Fruit fly (Drosophila melanogaster) whole organism, embryonic: Measurements from ENCODE around the gene RNF220.
A peak's percentile ranks its signal among the peaks of the same experiment; 100 is the strongest.

Experiments
- Blimp-1 ChIP-seq: fragments of 200-800 bp; sonication (Bioruptor generic); optimal IDR thresholded peaks from 3 replicates; lab custom pipeline; 2018; ENCODE audit warnings: missing biosample characterization, missing genetic modification characterization, mild to moderate bottlenecking, moderate library complexity, missing genetic modification reagents
- CG10274 ChIP-seq: fragments of 200-800 bp; sonication (Bioruptor generic); optimal IDR thresholded peaks from 3 replicates; lab custom pipeline; 2017; ENCODE audit warnings: missing biosample characterization, mild to moderate bottlenecking, missing genetic modification characterization
- CG10565 ChIP-seq: fragments of 200-800 bp; sonication (Bioruptor generic); optimal IDR thresholded peaks from 3 replicates; lab custom pipeline; 2016; ENCODE audit warnings: missing biosample characterization, mild to moderate bottlenecking, missing genetic modification characterization
- CG10959 ChIP-seq: fragments of 200-800 bp; sonication (Bioruptor generic); IDR thresholded peaks from 2 replicates; pipeline ENCODE4 v1.3.6; 2022; ENCODE audit warnings: missing biosample characterization, missing genetic modification characterization
- CG10979 ChIP-seq: fragments of 200-800 bp; sonication (Bioruptor generic); optimal IDR thresholded peaks from 2 replicates; lab custom pipeline; 2018; ENCODE audit warnings: missing biosample characterization, mild to moderate bottlenecking, missing genetic modification characterization, moderate library complexity
- CG11085 ChIP-seq: fragments of 200-800 bp; sonication (Bioruptor generic); IDR thresholded peaks from 2 replicates; pipeline ENCODE4 v1.3.6; 2022; ENCODE audit warnings: missing biosample characterization, missing genetic modification characterization
- CG12299 ChIP-seq: fragments of 200-800 bp; sonication (Bioruptor generic); optimal IDR thresholded peaks from 2 replicates; lab custom pipeline; 2018; ENCODE audit warnings: missing biosample characterization, mild to moderate bottlenecking, missing genetic modification characterization
- CG12769 ChIP-seq: fragments of 200-800 bp; sonication (Bioruptor generic); optimal IDR thresholded peaks from 2 replicates; lab custom pipeline; 2019; ENCODE audit warnings: missing biosample characterization, mild to moderate bottlenecking, missing genetic modification characterization, moderate library complexity
- CG18619 ChIP-seq: fragments of 200-800 bp; sonication (Bioruptor generic); optimal IDR thresholded peaks from 3 replicates; lab custom pipeline; 2017; ENCODE audit warnings: missing biosample characterization, mild to moderate bottlenecking, missing genetic modification characterization
- CG31224 ChIP-seq: fragments of 200-800 bp; sonication (Bioruptor generic); IDR thresholded peaks from 2 replicates; pipeline ENCODE4 v1.3.6; 2022; ENCODE audit warnings: missing biosample characterization, missing genetic modification characterization
- CG32767 ChIP-seq: fragments of 200-800 bp; sonication (Bioruptor generic); IDR thresholded peaks from 2 replicates; pipeline ENCODE4 v1.3.6; 2022; ENCODE audit warnings: missing biosample characterization, missing genetic modification characterization
- CG32772 ChIP-seq: fragments of 200-800 bp; sonication (Bioruptor generic); IDR thresholded peaks from 2 replicates; pipeline ENCODE4 v1.3.6; 2022; ENCODE audit warnings: missing biosample characterization, missing genetic modification characterization
- CG34376 ChIP-seq: fragments of 200-800 bp; sonication (Bioruptor generic); optimal IDR thresholded peaks from 2 replicates; lab custom pipeline; 2018; ENCODE audit warnings: missing biosample characterization, mild to moderate bottlenecking, missing genetic modification characterization
- CG4282 ChIP-seq: fragments of 200-800 bp; sonication (Bioruptor generic); optimal IDR thresholded peaks from 2 replicates; lab custom pipeline; 2016; ENCODE audit warnings: missing biosample characterization, missing genetic modification characterization
- CG6791 ChIP-seq: fragments of 200-800 bp; sonication (Bioruptor generic); IDR thresholded peaks from 3 replicates; pipeline ENCODE4 v1.3.6; 2022; ENCODE audit warnings: missing biosample characterization, missing genetic modification characterization; ENCODE audit not compliant: partially characterized antibody
- Camta ChIP-seq: fragments of 200-800 bp; sonication (Bioruptor generic); optimal IDR thresholded peaks from 2 replicates; lab custom pipeline; 2016; ENCODE audit warnings: missing biosample characterization, missing genetic modification characterization
- D19B ChIP-seq: fragments of 200-800 bp; sonication (Bioruptor generic); optimal IDR thresholded peaks from 2 replicates; lab custom pipeline; 2017; ENCODE audit warnings: missing biosample characterization, mild to moderate bottlenecking, missing genetic modification characterization
- Drgx ChIP-seq: fragments of 200-800 bp; sonication (Bioruptor generic); IDR thresholded peaks from 2 replicates; pipeline ENCODE4 v1.3.6; 2022; ENCODE audit warnings: missing biosample characterization, missing genetic modification characterization
- Fer3 ChIP-seq: fragments of 200-800 bp; sonication (Bioruptor generic); optimal IDR thresholded peaks from 2 replicates; lab custom pipeline; 2018; ENCODE audit warnings: missing biosample characterization, mild to moderate bottlenecking, missing genetic modification characterization, moderate library complexity
- H2.0 ChIP-seq: fragments of 200-800 bp; sonication (Bioruptor generic); IDR thresholded peaks from 2 replicates; pipeline ENCODE4 v1.3.6; 2022; ENCODE audit warnings: missing biosample characterization, missing genetic modification characterization
- HLHmδ ChIP-seq: fragments of 200-800 bp; sonication (Bioruptor generic); optimal IDR thresholded peaks from 2 replicates; lab custom pipeline; 2018; ENCODE audit warnings: missing biosample characterization, mild to moderate bottlenecking, missing genetic modification characterization, moderate library complexity
- Hmr ChIP-seq: fragments of 200-800 bp; sonication (Bioruptor generic); optimal IDR thresholded peaks from 3 replicates; lab custom pipeline; 2017; ENCODE audit warnings: mild to moderate bottlenecking, missing biosample characterization, missing genetic modification reagents, missing genetic modification characterization
- Med ChIP-seq: fragments of 200-800 bp; sonication (Bioruptor generic); peaks from one replicate; lab custom pipeline; 2016; ENCODE audit warnings: missing biosample characterization, missing genetic modification characterization, mild to moderate bottlenecking, inconsistent platforms, moderate library complexity
- Optix ChIP-seq: fragments of 200-800 bp; sonication (Bioruptor generic); IDR thresholded peaks from 3 replicates; pipeline ENCODE4 v1.3.6; 2022; ENCODE audit warnings: missing biosample characterization, missing genetic modification characterization
- Tbp ChIP-seq: fragments of >200 bp; optimal IDR thresholded peaks from 2 replicates; lab custom pipeline; 2018; ENCODE audit warnings: missing biosample characterization, missing genetic modification characterization
- Trl ChIP-seq, 3 experiments: fragments of >200 bp in 2 of 3; fragments of 200-800 bp in 1 of 3; sonication (Bioruptor generic) in 1 of 3; optimal IDR thresholded peaks; 2 replicates in 1 of 3; 3 replicates in 2 of 3; lab custom pipeline; 2016 to 2017; ENCODE audit warnings: missing biosample characterization in 1 of 3, missing genetic modification characterization in 1 of 3
- ara ChIP-seq: fragments of 200-800 bp; sonication (Bioruptor generic); IDR thresholded peaks from 2 replicates; pipeline ENCODE4 v1.3.6; 2022; ENCODE audit warnings: missing biosample characterization, missing genetic modification characterization
- bcd ChIP-seq: fragments of 200-800 bp; sonication (Bioruptor generic); optimal IDR thresholded peaks from 2 replicates; lab custom pipeline; 2017; ENCODE audit warnings: missing biosample characterization, mild to moderate bottlenecking, missing genetic modification characterization
- crp ChIP-seq, 2 experiments: fragments of 200-800 bp; sonication (Bioruptor generic); optimal IDR thresholded peaks; 2 replicates in 1 of 2; 3 replicates in 1 of 2; lab custom pipeline; 2017; ENCODE audit warnings: missing biosample characterization in 2 of 2, missing genetic modification characterization in 2 of 2, mild to moderate bottlenecking in 1 of 2, moderate library complexity in 1 of 2
- disco-r ChIP-seq: fragments of 200-800 bp; sonication (Bioruptor generic); optimal IDR thresholded peaks from 2 replicates; lab custom pipeline; 2016; ENCODE audit warnings: missing biosample characterization, missing genetic modification characterization
- dmrt99B ChIP-seq: fragments of 200-800 bp; sonication (Bioruptor generic); optimal IDR thresholded peaks from 2 replicates; lab custom pipeline; 2018; ENCODE audit warnings: missing biosample characterization, mild to moderate bottlenecking, missing genetic modification characterization, moderate library complexity
- ham ChIP-seq: fragments of 200-800 bp; sonication (Bioruptor generic); IDR thresholded peaks from 2 replicates; pipeline ENCODE4 v1.3.6; 2022; ENCODE audit warnings: missing biosample characterization, missing genetic modification characterization
- hkb ChIP-seq, 2 experiments: fragments of 200-800 bp in 1 of 2; fragments of >200 bp in 1 of 2; sonication (Bioruptor generic) in 1 of 2; IDR thresholded peaks in 1 of 2; optimal IDR thresholded peaks in 1 of 2; 2 replicates each; pipeline versions ENCODE4 v1.3.6 to Lab custom; 2017 to 2022; ENCODE audit warnings: missing biosample characterization in 1 of 2, missing genetic modification characterization in 1 of 2
- lov ChIP-seq, 2 experiments: fragments of 200-800 bp in 1 of 2; fragments of >200 bp in 1 of 2; sonication (Bioruptor generic) in 1 of 2; IDR thresholded peaks in 1 of 2; optimal IDR thresholded peaks in 1 of 2; 2 replicates in 1 of 2; 3 replicates in 1 of 2; pipeline versions ENCODE4 v1.3.6 to Lab custom; 2017 to 2022; ENCODE audit warnings: missing biosample characterization in 1 of 2, missing genetic modification characterization in 1 of 2
- nerfin-2 ChIP-seq: fragments of 200-800 bp; sonication (Bioruptor generic); IDR thresholded peaks from 2 replicates; pipeline ENCODE4 v1.3.6; 2022; ENCODE audit warnings: missing biosample characterization, missing genetic modification characterization; ENCODE audit not compliant: partially characterized antibody
- oc ChIP-seq: fragments of 200-800 bp; sonication (Bioruptor generic); optimal IDR thresholded peaks from 2 replicates; lab custom pipeline; 2018; ENCODE audit warnings: missing biosample characterization, mild to moderate bottlenecking, missing genetic modification characterization, moderate library complexity
- onecut ChIP-seq: fragments of 200-800 bp; sonication (Bioruptor generic); IDR thresholded peaks from 2 replicates; pipeline ENCODE4 v1.3.6; 2022; ENCODE audit warnings: missing biosample characterization, missing genetic modification characterization
- peb ChIP-seq: fragments of 200-800 bp; sonication (Bioruptor generic); IDR thresholded peaks from 2 replicates; pipeline ENCODE4 v1.3.6; 2022; ENCODE audit warnings: missing biosample characterization, missing genetic modification characterization
- pros ChIP-seq: fragments of 200-800 bp; sonication (Bioruptor generic); optimal IDR thresholded peaks from 3 replicates; lab custom pipeline; 2019; ENCODE audit warnings: missing biosample characterization, mild to moderate bottlenecking, missing genetic modification characterization, moderate library complexity
- ro ChIP-seq: fragments of 200-800 bp; sonication (Bioruptor generic); IDR thresholded peaks from 2 replicates; pipeline ENCODE4 v1.3.6; 2022; ENCODE audit warnings: missing biosample characterization, missing genetic modification characterization
- row ChIP-seq: fragments of 200-800 bp; sonication (Bioruptor generic); IDR thresholded peaks from 3 replicates; pipeline ENCODE4 v1.3.6; 2022; ENCODE audit warnings: missing biosample characterization, missing genetic modification characterization
- scrt ChIP-seq: fragments of 200-800 bp; sonication (Bioruptor generic); optimal IDR thresholded peaks from 2 replicates; lab custom pipeline; 2018; ENCODE audit warnings: missing biosample characterization, mild to moderate bottlenecking, missing genetic modification characterization, moderate library complexity
- sens-2 ChIP-seq: fragments of 200-800 bp; sonication (Bioruptor generic); IDR thresholded peaks from 2 replicates; pipeline ENCODE4 v1.3.6; 2022; ENCODE audit warnings: missing biosample characterization, missing genetic modification characterization
- sob ChIP-seq: fragments of 200-800 bp; sonication (Bioruptor generic); IDR thresholded peaks from 2 replicates; pipeline ENCODE4 v1.3.6; 2022; ENCODE audit warnings: missing biosample characterization, missing genetic modification characterization
- sug ChIP-seq: fragments of 200-800 bp; optimal IDR thresholded peaks from 2 replicates; lab custom pipeline; 2019; ENCODE audit warnings: missing biosample characterization, mild to moderate bottlenecking, missing genetic modification characterization, moderate library complexity
- tll ChIP-seq, 2 experiments: fragments of 200-800 bp in 1 of 2; fragments of >200 bp in 1 of 2; sonication (Bioruptor generic) in 1 of 2; optimal IDR thresholded peaks; 2 replicates each; lab custom pipeline; 2017 to 2019; ENCODE audit warnings: missing biosample characterization in 2 of 2, missing genetic modification characterization in 2 of 2, mild to moderate bottlenecking in 1 of 2, moderate library complexity in 1 of 2
- ttk ChIP-seq: fragments of 200-800 bp; sonication (Bioruptor generic); IDR thresholded peaks from 2 replicates; pipeline ENCODE4 v2.1.2; 2022; ENCODE audit warnings: missing biosample characterization, missing genetic modification characterization
- z ChIP-seq: fragments of 200-800 bp; sonication (Bioruptor generic); IDR thresholded peaks from 3 replicates; pipeline ENCODE4 v1.3.6; 2022; ENCODE audit warnings: missing biosample characterization, missing genetic modification characterization

Gene RNF220

dm6 chr3R:22755187-22755777, 29.1 kb upstream of the RNF220 start (continued):
- TF ChIP-seq Trl (optimal IDR thresholded peaks at IDR 0.05; lab: Kevin White, UChicago) (peak; percentile 60 to 67), Trl (GFP tag; optimal IDR thresholded peaks at IDR 0.05; lab: Kevin White, UChicago) (no peak), CG32767 (0 out of 2 replicates have a peak, but pooled peaks have one; percentile 17), CG32772 (GFP tag; lab: Robert Waterston, UW) (no peak), CG12769 (tag; lab: Kevin White, UChicago) (no peak), ro (GFP tag; lab: Robert Waterston, UW) (no peak), sens-2 (GFP tag; lab: Robert Waterston, UW) (no peak), onecut (GFP tag; lab: Robert Waterston, UW) (peak; percentile 99), hkb (optimal IDR thresholded peaks at IDR 0.05; lab: Kevin White, UChicago) (no peak), hkb (GFP tag; IDR thresholded peaks at IDR 0.05; lab: Robert Waterston, UW) (no peak), Med (GFP tag; lab: Kevin White, UChicago) (peak; percentile 68), pros (GFP tag; lab: Kevin White, UChicago) (peak; percentile 78), HLHmδ (GFP tag; lab: Kevin White, UChicago) (no peak), row (GFP tag; lab: Robert Waterston, UW) (0 out of 3 replicates have a peak, but pooled peaks have one; percentile 12), Fer3 (no peak), Tbp (GFP tag; lab: Kevin White, UChicago) (no peak), CG10979 (no peak), Camta (GFP tag; lab: Kevin White, UChicago) (no peak), sug (tag; lab: Kevin White, UChicago) (no peak), CG4282 (no peak), scrt (GFP tag; lab: Kevin White, UChicago) (no peak), CG31224 (GFP tag; lab: Robert Waterston, UW) (no peak), CG34376 (GFP tag; lab: Kevin White, UChicago) (no peak), nerfin-2 (GFP tag; lab: Robert Waterston, UW) (0 out of 2 replicates have a peak, but pooled peaks have one; percentile 10), dmrt99B (tag; lab: Kevin White, UChicago) (no peak), CG6791 (GFP tag; lab: Robert Waterston, UW) (no peak), Optix (GFP tag; lab: Robert Waterston, UW) (no peak), bcd (GFP tag; lab: Kevin White, UChicago) (no peak), crp (GFP tag; optimal IDR thresholded peaks at IDR 0.05; lab: Kevin White, UChicago) (peak in 1 of 2 experiments; percentile 15), Blimp-1 (GFP tag; lab: Kevin White, UChicago) (no peak), CG12299 (tag; lab: Kevin White, UChicago) (no peak), ara (GFP tag; lab: Robert Waterston, UW) (no peak), CG10959 (GFP tag; lab: Robert Waterston, UW) (no peak), CG10274 (GFP tag; lab: Kevin White, UChicago) (no peak), disco-r (GFP tag; lab: Kevin White, UChicago) (no peak), D19B (GFP tag; lab: Kevin White, UChicago) (no peak), CG11085 (GFP tag; lab: Robert Waterston, UW) (no peak), H2.0 (GFP tag; lab: Robert Waterston, UW) (no peak), z (GFP tag; lab: Robert Waterston, UW) (peak; percentile 23; the same call in 1 of the 3 replicates), sob (GFP tag; lab: Robert Waterston, UW) (0 out of 2 replicates have a peak, but pooled peaks have one; percentile 25), Drgx (0 out of 2 replicates have a peak, but pooled peaks have one; percentile 8), lov (optimal IDR thresholded peaks at IDR 0.05; lab: Kevin White, UChicago) (no peak), lov (GFP tag; IDR thresholded peaks at IDR 0.05; lab: Robert Waterston, UW) (no peak), tll (GFP tag; optimal IDR thresholded peaks at IDR 0.05; lab: Kevin White, UChicago) (no peak), ttk (GFP tag; lab: Robert Waterston, UW) (peak; percentile 33; the same call in 1 of the 2 replicates), Hmr (GFP tag; lab: Kevin White, UChicago) (no peak), CG10565 (GFP tag; lab: Kevin White, UChicago) (no peak), CG18619 (GFP tag; lab: Kevin White, UChicago) (no peak), ham (GFP tag; lab: Robert Waterston, UW) (no peak), oc (tag; lab: Kevin White, UChicago) (no peak), peb (GFP tag; lab: Robert Waterston, UW) (no peak)
